Worm (Caenorhabditis elegans) whole organism, young adult: ENCODE measurements around the gene Y47D3A.21.

Experiments
- F23B12.7 ChIP-seq: sonication (generic microtip); optimal IDR thresholded peaks from 2 replicates; lab custom pipeline; 2017; ENCODE audit warnings: missing genetic modification characterization, mild to moderate bottlenecking, missing compliant biosample characterization, antibody characterized with exemption, moderate library complexity; ENCODE audit not compliant: insufficient read depth
- madf-3 ChIP-seq: fragments of 200-800 bp; sonication (Bioruptor generic); IDR thresholded peaks from 2 replicates; pipeline ENCODE4 v1.3.6; 2022; ENCODE audit warnings: missing genetic modification reagents, missing genetic modification characterization, missing compliant biosample characterization
- mes-4 ChIP-seq: sonication (generic microtip); optimal IDR thresholded peaks from 2 replicates; lab custom pipeline; 2016; ENCODE audit warnings: missing genotype, missing genetic modification characterization, missing compliant biosample characterization
- nfya-1 ChIP-seq: sonication (generic microtip); optimal IDR thresholded peaks from 2 replicates; lab custom pipeline; 2017; ENCODE audit warnings: antibody characterized with exemption, missing compliant biosample characterization, missing genetic modification characterization, borderline replicate concordance; ENCODE audit not compliant: insufficient read depth
- nfyb-1 ChIP-seq: fragments of 200-800 bp; sonication (Bioruptor generic); IDR thresholded peaks from 2 replicates; pipeline ENCODE4 v1.3.6; 2022; ENCODE audit warnings: missing genetic modification reagents, missing genetic modification characterization, missing compliant biosample characterization
- nhr-179 ChIP-seq: sonication (generic microtip); optimal IDR thresholded peaks from 2 replicates; lab custom pipeline; 2016; ENCODE audit warnings: mild to moderate bottlenecking, missing genetic modification characterization, missing compliant biosample characterization
- zim-3 ChIP-seq: sonication (generic microtip); optimal IDR thresholded peaks from 2 replicates; lab custom pipeline; 2017; ENCODE audit warnings: mild to moderate bottlenecking, missing genetic modification characterization, moderate library complexity, missing compliant biosample characterization
- ztf-6 ChIP-seq: fragments of 200-800 bp; sonication (Bioruptor generic); IDR thresholded peaks from 2 replicates; pipeline ENCODE4 v1.3.6; 2022; ENCODE audit warnings: missing genetic modification reagents, missing genetic modification characterization, missing compliant biosample characterization

Y47D3A.21 gene

ce11 chrIII:11227025-11227424 lies 51.7 kb downstream of the Y47D3A.21 start, which contains the start of gene tbx-37:
tbx-37 (minus strand) TSS chrIII:11227125.
- TF ChIP-seq ztf-6 (GFP tag; lab: Robert Waterston, UW) (no peak), F23B12.7 (tag; lab: Kevin White, UChicago) (no peak), mes-4 (no peak), madf-3 (GFP tag; lab: Robert Waterston, UW) (no peak), nfya-1 (tag; lab: Kevin White, UChicago) (no peak), nhr-179 (no peak), zim-3 (tag; lab: Kevin White, UChicago) (no peak), nfyb-1 (GFP tag; lab: Robert Waterston, UW) (no peak)
